Worm (Caenorhabditis elegans) whole organism, mixed stage, embryonic: ENCODE results near the gene mcu-1.

Source experiments
- bed-3 ChIP-seq: fragments of 200-800 bp; sonication (Bioruptor generic); optimal IDR thresholded peaks from 3 replicates; lab custom pipeline; 2018; ENCODE audit warnings: mild to moderate bottlenecking, missing genetic modification characterization, moderate library complexity, missing compliant biosample characterization
- ces-1 ChIP-seq: fragments of 150-350 bp; optimal IDR thresholded peaks from 2 replicates; lab custom pipeline; 2014; ENCODE audit warnings: missing biosample characterization, missing genetic modification reagents, missing genetic modification characterization
- elt-1 ChIP-seq: sonication (generic microtip); optimal IDR thresholded peaks from 2 replicates; lab custom pipeline; 2017; ENCODE audit warnings: missing genetic modification characterization, mild to moderate bottlenecking, missing compliant biosample characterization, antibody characterized with exemption, moderate library complexity, borderline replicate concordance; ENCODE audit not compliant: insufficient read depth
- lin-32 ChIP-seq: fragments of 200-800 bp; sonication (Bioruptor generic); optimal IDR thresholded peaks from 2 replicates; lab custom pipeline; 2018; ENCODE audit warnings: mild to moderate bottlenecking, missing genetic modification characterization, missing compliant biosample characterization
- lsy-2 ChIP-seq: fragments of 150-350 bp; optimal IDR thresholded peaks from 2 replicates; lab custom pipeline; 2014; ENCODE audit warnings: missing biosample characterization, missing genetic modification characterization
- pha-4 ChIP-seq: fragments of 150-350 bp; optimal IDR thresholded peaks from 2 replicates; lab custom pipeline; 2018; ENCODE audit warnings: missing biosample characterization, missing genetic modification reagents, missing genetic modification characterization
- snpc-4 ChIP-seq: fragments of 150-350 bp; optimal IDR thresholded peaks from 2 replicates; lab custom pipeline; 2014; ENCODE audit warnings: missing biosample characterization, missing genetic modification characterization
- unc-62 ChIP-seq: fragments of 150-350 bp; optimal IDR thresholded peaks from 2 replicates; lab custom pipeline; 2014; ENCODE audit warnings: missing biosample characterization, missing genetic modification reagents, missing genetic modification characterization

DNA sequence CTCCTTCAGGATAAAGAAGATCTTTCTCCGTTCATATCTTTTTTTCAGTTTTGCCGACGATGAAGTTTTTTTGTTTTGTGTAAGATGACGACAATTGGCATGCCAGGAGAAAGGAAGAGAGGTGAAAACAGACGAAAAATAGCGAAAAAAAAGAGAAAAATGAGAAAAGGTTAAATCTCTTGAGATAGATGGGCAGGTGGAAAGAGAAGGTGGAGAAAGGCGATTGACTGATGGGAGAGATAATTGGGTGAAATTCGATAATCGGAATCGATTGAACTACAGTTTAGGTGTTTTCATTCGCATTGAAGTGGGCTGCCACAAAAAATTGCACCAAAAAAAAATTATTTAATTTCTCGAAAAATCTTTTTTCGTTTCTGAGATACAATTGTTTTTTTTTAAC, 1.6 kb upstream of the mcu-1 start:
- TF ChIP-seq unc-62 (GFP tag; lab: Kevin White, UChicago) (no peak), elt-1 (tag; lab: Kevin White, UChicago) (no peak), bed-3 (GFP tag; lab: Kevin White, UChicago) (no peak), lin-32 (GFP tag; lab: Kevin White, UChicago) (no peak), lsy-2 (tag; lab: Kevin White, UChicago) (no peak), ces-1 (GFP tag; lab: Kevin White, UChicago) (no peak), snpc-4 (tag; lab: Kevin White, UChicago) (no peak), pha-4 (tag; lab: Kevin White, UChicago) (no peak)
